Worm (Caenorhabditis elegans) whole organism, mixed stage, embryonic: ENCODE data around the gene gtap-1.

Source experiments
- M03D4.4 ChIP-seq: sonication (generic microtip); optimal IDR thresholded peaks from 2 replicates; lab custom pipeline; 2017; ENCODE audit warnings: mild to moderate bottlenecking, missing genetic modification characterization, missing compliant biosample characterization
- bed-3 ChIP-seq: fragments of 200-800 bp; sonication (Bioruptor generic); optimal IDR thresholded peaks from 3 replicates; lab custom pipeline; 2018; ENCODE audit warnings: mild to moderate bottlenecking, missing genetic modification characterization, moderate library complexity, missing compliant biosample characterization
- blmp-1 ChIP-seq: fragments of 150-350 bp; optimal IDR thresholded peaks from 2 replicates; lab custom pipeline; 2014; ENCODE audit warnings: missing biosample characterization, missing genetic modification characterization
- ceh-39 ChIP-seq: fragments of 150-350 bp; optimal IDR thresholded peaks from 2 replicates; lab custom pipeline; 2014; ENCODE audit warnings: missing biosample characterization, missing genetic modification characterization
- ceh-43 ChIP-seq: fragments of 200-800 bp; sonication (Bioruptor generic); optimal IDR thresholded peaks from 2 replicates; lab custom pipeline; 2018; ENCODE audit warnings: mild to moderate bottlenecking, missing genetic modification characterization, moderate library complexity, missing compliant biosample characterization
- ceh-83 ChIP-seq: fragments of 200-800 bp; sonication (Bioruptor generic); optimal IDR thresholded peaks from 2 replicates; lab custom pipeline; 2018; ENCODE audit warnings: mild to moderate bottlenecking, missing genetic modification characterization, missing compliant biosample characterization
- ces-1 ChIP-seq: fragments of 150-350 bp; optimal IDR thresholded peaks from 2 replicates; lab custom pipeline; 2014; ENCODE audit warnings: missing biosample characterization, missing genetic modification reagents, missing genetic modification characterization
- cnd-1 ChIP-seq: fragments of 200-800 bp; sonication (Bioruptor generic); optimal IDR thresholded peaks from 2 replicates; lab custom pipeline; 2018; ENCODE audit warnings: mild to moderate bottlenecking, missing genetic modification characterization, missing compliant biosample characterization
- elt-1 ChIP-seq: sonication (generic microtip); optimal IDR thresholded peaks from 2 replicates; lab custom pipeline; 2017; ENCODE audit warnings: missing genetic modification characterization, mild to moderate bottlenecking, missing compliant biosample characterization, antibody characterized with exemption, moderate library complexity, borderline replicate concordance; ENCODE audit not compliant: insufficient read depth
- elt-3 ChIP-seq: fragments of 150-350 bp; optimal IDR thresholded peaks from 2 replicates; lab custom pipeline; 2014; ENCODE audit warnings: missing biosample characterization, missing genetic modification characterization
- flh-1 ChIP-seq: fragments of 200-800 bp; sonication (Bioruptor generic); optimal IDR thresholded peaks from 2 replicates; lab custom pipeline; 2018; ENCODE audit warnings: mild to moderate bottlenecking, missing genetic modification characterization, moderate library complexity, missing compliant biosample characterization
- ham-2 ChIP-seq: fragments of 200-800 bp; sonication (Bioruptor generic); optimal IDR thresholded peaks from 2 replicates; lab custom pipeline; 2018; ENCODE audit warnings: mild to moderate bottlenecking, missing genetic modification characterization, missing compliant biosample characterization
- hlh-1 ChIP-seq: fragments of 150-350 bp; optimal IDR thresholded peaks from 2 replicates; lab custom pipeline; 2014; ENCODE audit warnings: missing biosample characterization, missing genetic modification reagents, missing genetic modification characterization
- lin-13 ChIP-seq: fragments of 150-350 bp; optimal IDR thresholded peaks from 2 replicates; lab custom pipeline; 2014; ENCODE audit warnings: missing biosample characterization, missing genetic modification characterization
- lin-32 ChIP-seq: fragments of 200-800 bp; sonication (Bioruptor generic); optimal IDR thresholded peaks from 2 replicates; lab custom pipeline; 2018; ENCODE audit warnings: mild to moderate bottlenecking, missing genetic modification characterization, missing compliant biosample characterization
- lsy-2 ChIP-seq: fragments of 150-350 bp; optimal IDR thresholded peaks from 2 replicates; lab custom pipeline; 2014; ENCODE audit warnings: missing biosample characterization, missing genetic modification characterization
- mab-5 ChIP-seq: fragments of 150-350 bp; optimal IDR thresholded peaks from 2 replicates; lab custom pipeline; 2014; ENCODE audit warnings: missing biosample characterization, missing genetic modification characterization
- mep-1 ChIP-seq: fragments of 150-350 bp; optimal IDR thresholded peaks from 2 replicates; lab custom pipeline; 2017; ENCODE audit warnings: missing biosample characterization, missing genetic modification reagents, missing genetic modification characterization, inconsistent platforms
- mls-2 ChIP-seq: sonication (generic microtip); optimal IDR thresholded peaks from 2 replicates; lab custom pipeline; 2016; ENCODE audit warnings: mild to moderate bottlenecking, missing genetic modification characterization, moderate library complexity, missing compliant biosample characterization
- nhr-12 ChIP-seq: fragments of 150-350 bp; optimal IDR thresholded peaks from 2 replicates; lab custom pipeline; 2014; ENCODE audit warnings: missing biosample characterization, missing genetic modification characterization
- nhr-237 ChIP-seq: fragments of 150-350 bp; optimal IDR thresholded peaks from 2 replicates; lab custom pipeline; 2014; ENCODE audit warnings: missing biosample characterization, missing genetic modification characterization
- nhr-76 ChIP-seq: sonication (generic microtip); optimal IDR thresholded peaks from 2 replicates; lab custom pipeline; 2017; ENCODE audit warnings: missing biosample characterization, missing genetic modification characterization
- pha-4 ChIP-seq: fragments of 150-350 bp; optimal IDR thresholded peaks from 2 replicates; lab custom pipeline; 2018; ENCODE audit warnings: missing biosample characterization, missing genetic modification reagents, missing genetic modification characterization
- sem-2 ChIP-seq: fragments of 200-800 bp; sonication (Bioruptor generic); optimal IDR thresholded peaks from 2 replicates; lab custom pipeline; 2018; ENCODE audit warnings: mild to moderate bottlenecking, missing genetic modification characterization, missing compliant biosample characterization
- sptf-1 ChIP-seq: sonication (generic microtip); optimal IDR thresholded peaks from 2 replicates; lab custom pipeline; 2017; ENCODE audit warnings: mild to moderate bottlenecking, missing genetic modification characterization, moderate library complexity, missing compliant biosample characterization
- tbx-8 ChIP-seq: fragments of 200-800 bp; sonication (Bioruptor generic); optimal IDR thresholded peaks from 2 replicates; lab custom pipeline; 2018; ENCODE audit warnings: mild to moderate bottlenecking, missing genetic modification characterization, moderate library complexity, missing compliant biosample characterization
- unc-120 ChIP-seq: sonication (generic microtip); optimal IDR thresholded peaks from 2 replicates; lab custom pipeline; 2017; ENCODE audit warnings: missing genetic modification characterization, missing compliant biosample characterization; ENCODE audit not compliant: poor library complexity, severe bottlenecking
- unc-39 ChIP-seq: fragments of 150-350 bp; optimal IDR thresholded peaks from 2 replicates; lab custom pipeline; 2014; ENCODE audit warnings: missing biosample characterization, missing genetic modification characterization
- unc-62 ChIP-seq: fragments of 150-350 bp; optimal IDR thresholded peaks from 2 replicates; lab custom pipeline; 2014; ENCODE audit warnings: missing biosample characterization, missing genetic modification reagents, missing genetic modification characterization
- zip-8 ChIP-seq: fragments of 150-350 bp; optimal IDR thresholded peaks from 2 replicates; lab custom pipeline; 2014; ENCODE audit warnings: missing biosample characterization, missing genetic modification characterization
- ztf-11 ChIP-seq: fragments of 150-350 bp; optimal IDR thresholded peaks from 2 replicates; lab custom pipeline; 2014; ENCODE audit warnings: missing biosample characterization, missing genetic modification characterization

Gene gtap-1

DNA sequence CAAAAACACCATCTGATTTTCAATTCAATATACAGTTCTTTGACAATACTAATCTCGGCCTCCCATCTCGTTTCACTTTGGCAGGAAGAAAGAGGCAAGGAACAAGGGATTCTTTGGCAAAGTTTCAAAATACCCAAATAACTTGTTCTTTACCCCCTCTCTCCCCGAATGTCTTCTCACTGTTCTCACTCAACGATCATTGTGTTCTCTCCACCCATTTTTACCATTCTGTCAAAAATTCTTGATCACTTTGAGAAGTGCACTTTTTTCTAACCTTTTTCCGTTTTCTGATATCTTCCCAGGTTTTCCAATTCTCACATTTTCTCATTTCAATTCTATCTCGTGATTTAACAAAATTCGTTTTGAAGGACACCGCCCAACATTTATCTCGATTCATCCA lies 21.1 kb upstream of the gtap-1 start, which contains the start of gene H41C03.1:
H41C03.1 (plus strand) TSS at position 301 of the 400 bp plus-strand sequence.
- no peak for TF ChIP-seq mep-1 (tag; lab: Kevin White, UChicago)
- no peak for TF ChIP-seq nhr-237 (tag; lab: Kevin White, UChicago)
- no peak for TF ChIP-seq nhr-12
- no peak for TF ChIP-seq mls-2
- TF ChIP-seq bed-3 (GFP tag; lab: Kevin White, UChicago) = no peak
- no peak for TF ChIP-seq hlh-1 (tag; lab: Kevin White, UChicago)
- no peak for TF ChIP-seq sem-2
- no peak for TF ChIP-seq tbx-8 (GFP tag; lab: Kevin White, UChicago)
- TF ChIP-seq elt-3 (tag; lab: Kevin White, UChicago) = no peak
- no peak for TF ChIP-seq flh-1
- TF ChIP-seq ceh-83 (GFP tag; lab: Kevin White, UChicago) = no peak
- TF ChIP-seq blmp-1 = no peak
- TF ChIP-seq ceh-43 (GFP tag; lab: Kevin White, UChicago) = no peak
- TF ChIP-seq M03D4.4 (tag; lab: Kevin White, UChicago) = no peak
- TF ChIP-seq ztf-11 (tag; lab: Kevin White, UChicago) = no peak
- TF ChIP-seq zip-8 (tag; lab: Kevin White, UChicago) = no peak
- TF ChIP-seq unc-62 (GFP tag; lab: Kevin White, UChicago) = no peak

ce11 chrII:5853261-5853660 lies 20.2 kb upstream of the gtap-1 start:
- TF ChIP-seq elt-3 (tag; lab: Kevin White, UChicago) (peak; percentile 44), sptf-1 (tag; lab: Kevin White, UChicago) (no peak), ham-2 (GFP tag; lab: Kevin White, UChicago) (peak; percentile 51), nhr-12 (no peak)

ce11 chrII:5852007-5852406 lies 19.0 kb upstream of the gtap-1 start, which contains the start of gene H41C03.2:
Gene H41C03.2, minus strand, starts transcription at chrII:5852107.
- TF ChIP-seq bed-3 (GFP tag; lab: Kevin White, UChicago) = no peak
- TF ChIP-seq pha-4 = no peak
- TF ChIP-seq mep-1 (tag; lab: Kevin White, UChicago) = no peak
- TF ChIP-seq lsy-2 (tag; lab: Kevin White, UChicago) = no peak
- TF ChIP-seq ham-2 (GFP tag; lab: Kevin White, UChicago) = no peak
- TF ChIP-seq lin-13 = no peak
- TF ChIP-seq zip-8 (tag; lab: Kevin White, UChicago) = no peak
- no peak for TF ChIP-seq ztf-11 (tag; lab: Kevin White, UChicago)
- TF ChIP-seq sem-2 = no peak
- TF ChIP-seq, all 35 proteins: peak for 0

DNA sequence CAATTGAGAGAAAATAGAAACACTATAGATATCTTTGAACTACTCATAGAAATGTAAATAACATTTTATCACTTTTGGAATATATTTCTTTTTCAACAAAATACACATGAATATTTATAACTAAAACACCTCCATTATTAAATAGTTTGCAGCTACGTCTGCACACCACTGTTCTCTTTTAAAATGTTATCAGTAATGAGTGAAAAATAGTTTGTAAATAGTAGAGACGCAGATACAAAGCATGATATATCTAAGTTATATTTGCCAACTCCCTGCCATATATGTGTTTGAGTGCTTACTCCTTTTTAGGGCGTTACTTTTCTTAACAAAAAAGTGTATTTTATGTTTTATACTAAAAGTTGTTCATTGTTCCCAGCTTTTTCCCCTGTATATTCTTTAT lies 13.1 kb upstream of the gtap-1 start:
- no peak for TF ChIP-seq ham-2 (GFP tag; lab: Kevin White, UChicago)
- TF ChIP-seq tbx-8 (GFP tag; lab: Kevin White, UChicago) = no peak
- TF ChIP-seq unc-62 (GFP tag; lab: Kevin White, UChicago) = no peak
- TF ChIP-seq cnd-1 (tag; lab: Kevin White, UChicago) = no peak
- TF ChIP-seq ceh-83 (GFP tag; lab: Kevin White, UChicago) = no peak
- TF ChIP-seq mab-5 = no peak
- no peak for TF ChIP-seq flh-1
- no peak for TF ChIP-seq sptf-1 (tag; lab: Kevin White, UChicago)
- no peak for TF ChIP-seq hlh-1 (tag; lab: Kevin White, UChicago)
- no peak for TF ChIP-seq elt-3 (tag; lab: Kevin White, UChicago)
- no peak for TF ChIP-seq elt-1 (tag; lab: Kevin White, UChicago)
- TF ChIP-seq ceh-43 (GFP tag; lab: Kevin White, UChicago) = no peak
- no peak for TF ChIP-seq zip-8 (tag; lab: Kevin White, UChicago)

- TF ChIP-seq unc-39 (tag; lab: Kevin White, UChicago) = no peak
- no peak for TF ChIP-seq nhr-76 (tag; lab: Kevin White, UChicago)
- TF ChIP-seq hlh-1 (tag; lab: Kevin White, UChicago) = no peak
- TF ChIP-seq lin-13 = no peak
- no peak for TF ChIP-seq ces-1 (GFP tag; lab: Kevin White, UChicago)
- TF ChIP-seq sem-2 = no peak
- no peak for TF ChIP-seq ceh-43 (GFP tag; lab: Kevin White, UChicago)
- no peak for TF ChIP-seq unc-62 (GFP tag; lab: Kevin White, UChicago)
- no peak for TF ChIP-seq ceh-39 (tag; lab: Kevin White, UChicago)
- no peak for TF ChIP-seq M03D4.4 (tag; lab: Kevin White, UChicago)
- TF ChIP-seq lsy-2 (tag; lab: Kevin White, UChicago) = no peak
- no peak for TF ChIP-seq elt-1 (tag; lab: Kevin White, UChicago)
- no peak for TF ChIP-seq unc-120 (tag; lab: Kevin White, UChicago)
- TF ChIP-seq mab-5 = no peak
- TF ChIP-seq lin-32 (GFP tag; lab: Kevin White, UChicago) = no peak
- no peak for TF ChIP-seq tbx-8 (GFP tag; lab: Kevin White, UChicago)
- no peak for TF ChIP-seq zip-8 (tag; lab: Kevin White, UChicago)
- TF ChIP-seq mep-1 (tag; lab: Kevin White, UChicago) = no peak
- no peak for TF ChIP-seq nhr-12
These were observed 12.4 kb upstream of the gtap-1 start, which contains the start of the genes ZK1248.17 and H41C03.3 for ce11 chrII:5845441-5845840. Gene ZK1248.17, minus strand, starts transcription at chrII:5845541. Gene H41C03.3, plus strand, starts transcription at chrII:5845777.
